Worm (Caenorhabditis elegans): ENCODE measurements around the gene nstp-10.
A peak's percentile ranks its signal among the peaks of the same experiment; 100 is the strongest.

The nstp-10 gene

DNA sequence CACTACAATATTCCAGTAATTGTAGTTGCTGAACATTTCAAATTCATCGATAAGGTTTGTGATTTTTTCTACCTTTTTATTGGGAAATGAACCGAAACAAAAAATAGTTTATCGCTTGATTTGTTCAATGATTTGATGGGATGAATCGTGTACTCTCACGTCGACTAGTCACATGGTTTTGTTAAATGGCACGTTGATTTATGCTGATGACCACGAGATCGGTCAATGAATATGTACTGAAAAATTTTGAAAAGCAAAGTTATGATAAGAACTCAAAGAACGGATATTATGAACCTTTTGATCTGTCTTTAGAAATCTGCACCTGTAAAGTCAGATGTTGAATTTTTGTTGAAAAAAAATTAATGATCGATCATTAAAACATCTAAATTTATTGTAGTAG is 33.4 kb downstream of the nstp-10 start:
- no peak for TF ChIP-seq tbx-37 (GFP tag; conservative IDR thresholded peaks at IDR 0.05)
- TF ChIP-seq F13C5.2 (tag; optimal IDR thresholded peaks at IDR 0.05) = no peak
- TF ChIP-seq hmbx-1 (tag; optimal IDR thresholded peaks at IDR 0.05) = no peak
- no peak for TF ChIP-seq ets-7 (tag; optimal IDR thresholded peaks at IDR 0.05)
- no peak for TF ChIP-seq ama-1 (optimal IDR thresholded peaks at IDR 0.05)
- no peak for TF ChIP-seq aly-1 (tag; optimal IDR thresholded peaks at IDR 0.05)
- TF ChIP-seq ceh-13 (GFP tag; optimal IDR thresholded peaks at IDR 0.05) = no peak
- no peak for TF ChIP-seq flt-1 (GFP tag; IDR thresholded peaks at IDR 0.05)
- no peak for TF ChIP-seq hmg-4 (GFP tag; optimal IDR thresholded peaks at IDR 0.05)
- TF ChIP-seq tra-4 (tag; optimal IDR thresholded peaks at IDR 0.05) = no peak
- TF ChIP-seq scrt-1 (GFP tag; IDR thresholded peaks at IDR 0.05) = no peak
- TF ChIP-seq tbx-11 (GFP tag; IDR thresholded peaks at IDR 0.05) = no peak
- TF ChIP-seq B0310.2 (tag; optimal IDR thresholded peaks at IDR 0.05) = no peak
- TF ChIP-seq ceh-36 (tag; optimal IDR thresholded peaks at IDR 0.05) = no peak
- TF ChIP-seq sea-1 (GFP tag; conservative IDR thresholded peaks at IDR 0.05) = no peak
- TF ChIP-seq hnd-1 (tag; optimal IDR thresholded peaks at IDR 0.05) = no peak
- no peak for TF ChIP-seq pes-1 (GFP tag; IDR thresholded peaks at IDR 0.05)

DNA sequence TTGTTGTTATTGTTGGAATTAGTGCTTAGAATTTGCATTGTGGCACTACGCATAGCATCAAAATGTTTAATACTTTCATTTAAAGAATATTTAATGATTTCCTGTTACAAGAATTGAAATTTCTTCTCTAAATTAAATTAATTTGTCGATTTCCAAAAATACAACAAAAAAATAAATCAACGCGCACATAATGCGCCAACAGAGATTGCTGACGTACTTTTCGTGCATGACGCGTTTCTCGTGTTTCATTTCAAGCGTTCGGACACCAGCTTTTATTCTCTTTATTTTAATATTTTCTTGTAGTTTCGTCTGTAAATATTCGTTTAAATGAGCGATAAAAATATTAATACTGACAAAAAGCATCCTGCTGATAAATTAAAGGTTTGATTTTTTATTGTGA is 36.0 kb downstream of the nstp-10 start, which contains the start of gene eif-2Bdelta:
TSS of gene eif-2Bdelta (plus strand) at position 235 of the 400 bp plus-strand sequence.
- no peak for TF ChIP-seq F13C5.2 (tag; optimal IDR thresholded peaks at IDR 0.05)
- TF ChIP-seq pes-1 (GFP tag; IDR thresholded peaks at IDR 0.05) = no peak

DNA sequence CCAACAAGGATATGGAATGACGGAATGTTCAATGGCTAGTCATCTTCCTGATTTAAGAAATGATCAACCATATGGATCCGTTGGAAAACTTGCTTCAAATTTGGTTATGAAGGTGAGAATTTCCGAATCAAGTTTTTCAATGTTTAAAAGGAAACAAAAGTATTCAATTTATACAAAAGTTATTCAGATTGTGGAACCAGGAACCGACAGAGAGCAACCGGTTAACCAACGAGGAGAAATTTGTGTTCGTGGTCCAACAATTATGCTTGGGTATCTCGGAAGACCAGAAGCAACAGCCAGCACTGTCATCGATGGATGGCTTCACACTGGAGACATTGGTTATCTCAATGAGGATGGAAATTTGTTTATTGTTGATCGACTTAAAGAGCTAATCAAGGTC is 40.0 kb downstream of the nstp-10 start:
- TF ChIP-seq ceh-13 (GFP tag; optimal IDR thresholded peaks at IDR 0.05) (no peak), aly-1 (tag; optimal IDR thresholded peaks at IDR 0.05) (no peak), pes-1 (GFP tag; IDR thresholded peaks at IDR 0.05) (no peak), tbx-37 (GFP tag; conservative IDR thresholded peaks at IDR 0.05) (no peak), hnd-1 (tag; optimal IDR thresholded peaks at IDR 0.05) (no peak), F13C5.2 (tag; optimal IDR thresholded peaks at IDR 0.05) (no peak), hmbx-1 (tag; optimal IDR thresholded peaks at IDR 0.05) (no peak), ceh-36 (tag; optimal IDR thresholded peaks at IDR 0.05) (no peak), sea-1 (GFP tag; conservative IDR thresholded peaks at IDR 0.05) (no peak)

DNA sequence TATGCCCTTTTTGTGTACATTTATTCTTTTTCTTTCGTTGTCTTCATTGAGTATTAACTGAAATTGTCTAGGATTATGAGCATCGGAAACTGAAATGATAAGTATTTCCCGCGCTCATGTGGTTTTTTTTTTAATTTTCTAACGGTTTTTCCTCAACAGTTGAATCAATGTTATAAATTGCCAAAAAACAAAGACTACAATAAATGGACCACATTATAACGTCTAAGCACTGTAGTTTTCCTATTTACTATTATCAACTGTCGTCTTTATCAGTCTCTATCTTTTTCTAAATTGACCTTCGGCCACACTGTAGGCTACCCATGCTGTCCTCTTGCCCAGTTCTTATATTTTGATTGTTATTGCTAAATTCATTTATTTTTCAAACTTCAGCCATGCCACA is 41.9 kb downstream of the nstp-10 start, which contains the start of gene acs-14:
TSS of gene acs-14 (plus strand) at position 391 of the 400 bp plus-strand sequence.
- no peak for TF ChIP-seq aly-1 (tag; optimal IDR thresholded peaks at IDR 0.05)
- TF ChIP-seq F13C5.2 (tag; optimal IDR thresholded peaks at IDR 0.05) = no peak
- no peak for TF ChIP-seq hmbx-1 (tag; optimal IDR thresholded peaks at IDR 0.05)
- TF ChIP-seq ets-7 (tag; optimal IDR thresholded peaks at IDR 0.05) = no peak
- no peak for TF ChIP-seq scrt-1 (GFP tag; IDR thresholded peaks at IDR 0.05)
- no peak for TF ChIP-seq tra-4 (tag; optimal IDR thresholded peaks at IDR 0.05)
- TF ChIP-seq ama-1 (optimal IDR thresholded peaks at IDR 0.05) = no peak
- TF ChIP-seq hnd-1 (tag; optimal IDR thresholded peaks at IDR 0.05) = no peak
- TF ChIP-seq ceh-13 (GFP tag; optimal IDR thresholded peaks at IDR 0.05) = no peak
- no peak for TF ChIP-seq flt-1 (GFP tag; IDR thresholded peaks at IDR 0.05)
- no peak for TF ChIP-seq tbx-37 (GFP tag; conservative IDR thresholded peaks at IDR 0.05)
- TF ChIP-seq ceh-36 (tag; optimal IDR thresholded peaks at IDR 0.05) = no peak
- TF ChIP-seq pes-1 (GFP tag; IDR thresholded peaks at IDR 0.05) = no peak
- TF ChIP-seq sea-1 (GFP tag; conservative IDR thresholded peaks at IDR 0.05) = no peak
- TF ChIP-seq B0310.2 (tag; optimal IDR thresholded peaks at IDR 0.05) = no peak
- no peak for TF ChIP-seq tbx-11 (GFP tag; IDR thresholded peaks at IDR 0.05)
- TF ChIP-seq hmg-4 (GFP tag; optimal IDR thresholded peaks at IDR 0.05) = no peak

DNA sequence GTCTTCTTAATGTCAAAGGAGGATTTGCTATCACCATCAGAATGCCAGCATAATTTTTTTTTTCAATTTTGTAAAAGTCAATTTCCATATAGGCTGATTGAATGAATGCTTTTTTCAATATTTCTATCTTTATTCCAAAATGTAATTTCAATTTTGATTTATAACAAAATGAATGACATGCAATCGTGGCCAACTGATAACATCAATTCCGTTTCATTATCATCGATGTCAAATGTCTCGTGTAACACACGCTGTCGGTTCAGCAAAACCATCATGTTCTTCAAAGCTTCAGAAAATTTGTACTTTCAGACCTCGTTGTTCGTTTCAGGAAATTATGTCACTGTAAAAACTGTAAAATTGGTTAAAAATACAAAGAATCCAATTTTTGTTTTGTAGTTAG is 42.7 kb downstream of the nstp-10 start:
- TF ChIP-seq B0310.2 (tag; optimal IDR thresholded peaks at IDR 0.05) = no peak
- TF ChIP-seq tbx-37 (GFP tag; conservative IDR thresholded peaks at IDR 0.05) = no peak
- no peak for TF ChIP-seq hmg-4 (GFP tag; optimal IDR thresholded peaks at IDR 0.05)
- no peak for TF ChIP-seq tbx-11 (GFP tag; IDR thresholded peaks at IDR 0.05)
- no peak for TF ChIP-seq ets-7 (tag; optimal IDR thresholded peaks at IDR 0.05)
- no peak for TF ChIP-seq ceh-13 (GFP tag; optimal IDR thresholded peaks at IDR 0.05)
- TF ChIP-seq sea-1 (GFP tag; conservative IDR thresholded peaks at IDR 0.05) = no peak
- TF ChIP-seq pes-1 (GFP tag; IDR thresholded peaks at IDR 0.05) = no peak
- no peak for TF ChIP-seq flt-1 (GFP tag; IDR thresholded peaks at IDR 0.05)
- no peak for TF ChIP-seq scrt-1 (GFP tag; IDR thresholded peaks at IDR 0.05)
- TF ChIP-seq F13C5.2 (tag; optimal IDR thresholded peaks at IDR 0.05) = no peak
- TF ChIP-seq hmbx-1 (tag; optimal IDR thresholded peaks at IDR 0.05) = no peak
- TF ChIP-seq tra-4 (tag; optimal IDR thresholded peaks at IDR 0.05) = no peak
- TF ChIP-seq ceh-36 (tag; optimal IDR thresholded peaks at IDR 0.05) = no peak

DNA sequence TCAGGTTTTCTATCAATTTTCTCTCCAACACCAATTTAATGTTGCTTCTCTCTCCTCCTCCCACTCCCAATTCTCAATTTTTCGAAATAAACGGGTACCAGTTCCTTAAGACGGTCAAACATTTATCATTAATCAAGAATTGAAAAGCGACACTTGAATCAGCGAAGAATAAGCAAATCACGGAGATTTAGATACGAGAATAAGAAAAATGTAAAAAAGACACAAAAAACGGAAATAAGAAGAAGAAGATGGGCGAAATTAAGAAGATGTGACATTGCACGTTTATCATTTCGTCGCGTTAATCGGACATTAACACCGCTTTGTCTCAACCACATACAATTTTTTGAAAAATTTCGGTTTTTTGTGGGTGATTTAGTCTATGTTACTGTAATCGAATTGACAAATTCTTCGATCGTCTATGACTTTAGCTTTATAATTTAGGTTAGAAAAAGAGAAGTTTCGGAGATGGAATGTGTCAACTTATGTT is 45.1 kb downstream of the nstp-10 start, which contains the start of gene haao-1:
TSS of gene haao-1 (plus strand) at position 437 of the 487 bp plus-strand sequence.
- TF ChIP-seq B0310.2 (tag; optimal IDR thresholded peaks at IDR 0.05) (no peak), ceh-36 (tag; optimal IDR thresholded peaks at IDR 0.05) (no peak), tbx-37 (GFP tag; conservative IDR thresholded peaks at IDR 0.05) (no peak), ceh-13 (GFP tag; optimal IDR thresholded peaks at IDR 0.05) (no peak), hmg-4 (GFP tag; optimal IDR thresholded peaks at IDR 0.05) (no peak), aly-1 (tag; optimal IDR thresholded peaks at IDR 0.05) (no peak), tbx-11 (GFP tag; IDR thresholded peaks at IDR 0.05) (no peak), sea-1 (GFP tag; conservative IDR thresholded peaks at IDR 0.05) (no peak), ama-1 (optimal IDR thresholded peaks at IDR 0.05) (no peak), F13C5.2 (tag; optimal IDR thresholded peaks at IDR 0.05) (no peak), pes-1 (GFP tag; IDR thresholded peaks at IDR 0.05) (no peak), hmbx-1 (tag; optimal IDR thresholded peaks at IDR 0.05) (no peak), ets-7 (tag; optimal IDR thresholded peaks at IDR 0.05) (no peak)

DNA sequence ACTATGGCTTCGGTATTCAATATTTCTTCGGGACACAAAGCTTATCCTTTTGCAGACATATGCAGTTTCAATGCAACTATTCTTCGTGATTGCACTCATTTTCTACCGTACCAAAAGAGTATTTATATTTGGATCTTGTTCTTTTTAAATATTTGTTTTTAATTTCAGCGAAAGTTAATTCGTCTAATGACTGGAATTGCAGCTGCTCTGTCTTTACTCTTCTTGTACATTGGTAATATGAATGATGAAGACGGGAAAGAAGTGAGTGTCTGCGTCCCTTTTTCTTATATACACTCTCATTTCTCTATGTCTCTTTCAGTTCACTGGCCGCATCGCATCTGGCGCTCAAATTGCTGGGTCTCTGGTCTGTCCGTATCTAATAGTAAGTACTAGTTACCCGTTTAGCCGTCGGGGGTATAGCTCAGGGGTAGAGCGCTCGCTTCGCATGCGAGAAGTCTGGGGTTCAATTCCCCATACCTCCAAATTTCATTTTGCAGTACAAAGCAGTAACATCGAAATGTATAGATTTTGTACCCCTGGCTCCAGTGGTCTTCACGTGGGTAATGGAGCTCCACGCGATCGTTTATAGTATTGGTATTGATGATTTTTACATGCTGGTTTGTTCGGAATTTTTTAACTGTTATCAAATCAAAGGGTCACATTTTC is 46.4 kb downstream of the nstp-10 start:
- TF ChIP-seq B0310.2 (tag; optimal IDR thresholded peaks at IDR 0.05) (peak; percentile 93), ceh-36 (tag; optimal IDR thresholded peaks at IDR 0.05) (peak; percentile 91), ama-1 (optimal IDR thresholded peaks at IDR 0.05) (no peak), hmg-4 (GFP tag; optimal IDR thresholded peaks at IDR 0.05) (peak; percentile 96), F13C5.2 (tag; optimal IDR thresholded peaks at IDR 0.05) (peak; percentile 91), aly-1 (tag; optimal IDR thresholded peaks at IDR 0.05) (peak; percentile 91), ets-7 (tag; optimal IDR thresholded peaks at IDR 0.05) (peak; percentile 76), flt-1 (GFP tag; IDR thresholded peaks at IDR 0.05) (peak; percentile 96), tbx-37 (GFP tag; conservative IDR thresholded peaks at IDR 0.05) (peak; percentile 92), scrt-1 (GFP tag; IDR thresholded peaks at IDR 0.05) (peak; percentile 97), hmbx-1 (tag; optimal IDR thresholded peaks at IDR 0.05) (peak; percentile 74), pes-1 (GFP tag; IDR thresholded peaks at IDR 0.05) (no peak; the same call in 1 of the 2 replicates), tbx-11 (GFP tag; IDR thresholded peaks at IDR 0.05) (peak; percentile 94), hnd-1 (tag; optimal IDR thresholded peaks at IDR 0.05) (peak; percentile 87), sea-1 (GFP tag; conservative IDR thresholded peaks at IDR 0.05) (peak; percentile 96), ceh-13 (GFP tag; optimal IDR thresholded peaks at IDR 0.05) (peak; percentile 84), tra-4 (tag; optimal IDR thresholded peaks at IDR 0.05) (peak; percentile 75)
